Worm (Caenorhabditis elegans) whole organism, late embryonic: ENCODE data around the gene emb-8.

ENCODE experiments used
- Y22D7AL.16 ChIP-seq: sonication (generic microtip); optimal IDR thresholded peaks from 2 replicates; lab custom pipeline; 2016; ENCODE audit warnings: missing genetic modification characterization, missing compliant biosample characterization
- ama-1 ChIP-seq: fragments of 150-350 bp; optimal IDR thresholded peaks from 2 replicates; lab custom pipeline; 2014
- ceh-2 ChIP-seq: sonication (generic microtip); optimal IDR thresholded peaks from 2 replicates; lab custom pipeline; 2016; ENCODE audit warnings: missing genotype, missing genetic modification characterization, missing compliant biosample characterization
- ceh-24 ChIP-seq: sonication (generic microtip); optimal IDR thresholded peaks from 2 replicates; lab custom pipeline; 2016; ENCODE audit warnings: mild to moderate bottlenecking, missing genetic modification characterization, missing compliant biosample characterization
- ceh-34 ChIP-seq: sonication (generic microtip); optimal IDR thresholded peaks from 2 replicates; lab custom pipeline; 2016; ENCODE audit warnings: mild to moderate bottlenecking, missing genetic modification characterization, missing compliant biosample characterization
- dve-1 ChIP-seq: sonication (generic microtip); optimal IDR thresholded peaks from 2 replicates; lab custom pipeline; 2017; ENCODE audit warnings: antibody characterized with exemption, mild to moderate bottlenecking, missing genetic modification characterization, missing compliant biosample characterization
- ets-4 ChIP-seq: sonication (generic microtip); optimal IDR thresholded peaks from 2 replicates; lab custom pipeline; 2016; ENCODE audit warnings: missing genetic modification characterization, missing compliant biosample characterization
- fkh-6 ChIP-seq: sonication (generic microtip); optimal IDR thresholded peaks from 2 replicates; lab custom pipeline; 2016; ENCODE audit warnings: missing genetic modification characterization, missing compliant biosample characterization
- hlh-30 ChIP-seq: sonication (generic microtip); optimal IDR thresholded peaks from 2 replicates; lab custom pipeline; 2017; ENCODE audit warnings: antibody characterized with exemption, missing genetic modification characterization, missing compliant biosample characterization; ENCODE audit not compliant: insufficient read depth
- mec-3 ChIP-seq: sonication (generic microtip); optimal IDR thresholded peaks from 2 replicates; lab custom pipeline; 2016; ENCODE audit warnings: borderline replicate concordance, missing genetic modification characterization, missing compliant biosample characterization
- ref-2 ChIP-seq: sonication (generic microtip); optimal IDR thresholded peaks from 2 replicates; lab custom pipeline; 2016; ENCODE audit warnings: missing genetic modification characterization, missing compliant biosample characterization
- ttx-3 ChIP-seq: sonication (generic microtip); optimal IDR thresholded peaks from 2 replicates; lab custom pipeline; 2016; ENCODE audit warnings: missing genetic modification reagents, missing genetic modification characterization, missing compliant biosample characterization
- unc-3 ChIP-seq, 2 experiments: fragments of 200-800 bp in 1 of 2; sonication (Bioruptor generic) in 1 of 2; sonication (generic microtip) in 1 of 2; conservative IDR thresholded peaks in 1 of 2; optimal IDR thresholded peaks in 1 of 2; 2 replicates each; pipeline versions ENCODE4 v1.3.6 to Lab custom; 2016 to 2022; ENCODE audit warnings: missing compliant biosample characterization in 2 of 2, missing genetic modification characterization in 2 of 2, missing genetic modification reagents in 1 of 2

ce11 chrIII:5193266-5193665 is 6.2 kb downstream of the emb-8 start:
- TF ChIP-seq fkh-6 (tag; lab: Kevin White, UChicago) (no peak), ttx-3 (tag; lab: Kevin White, UChicago) (no peak), hlh-30 (tag; lab: Kevin White, UChicago) (peak; percentile 18), ama-1 (lab: Kevin White, UChicago) (no peak), dve-1 (tag; lab: Kevin White, UChicago) (no peak), Y22D7AL.16 (tag; lab: Kevin White, UChicago) (no peak), ref-2 (tag; lab: Kevin White, UChicago) (no peak), mec-3 (tag; lab: Kevin White, UChicago) (no peak), ceh-34 (tag; lab: Kevin White, UChicago) (no peak), unc-3 (GFP tag; conservative IDR thresholded peaks at IDR 0.05; lab: Robert Waterston, UW) (no peak), unc-3 (tag; optimal IDR thresholded peaks at IDR 0.05; lab: Kevin White, UChicago) (no peak), ets-4 (tag; lab: Kevin White, UChicago) (no peak), ceh-2 (tag; lab: Kevin White, UChicago) (no peak), ceh-24 (tag; lab: Kevin White, UChicago) (no peak)
